Fruit fly (Drosophila melanogaster) Kc167 (cell line): ENCODE results near the gene Sgs5bis.

Source experiments
- Myc ChIP-seq: fragments of >200 bp; optimal IDR thresholded peaks from 2 replicates; lab custom pipeline; 2017; ENCODE audit warnings: missing external identifiers
- Sin3A ChIP-seq: fragments of >200 bp; optimal IDR thresholded peaks from 2 replicates; lab custom pipeline; 2018; ENCODE audit warnings: missing external identifiers
- h ChIP-seq: fragments of >200 bp; optimal IDR thresholded peaks from 3 replicates; lab custom pipeline; 2018; ENCODE audit warnings: missing external identifiers
- insv ChIP-seq: fragments of >200 bp; optimal IDR thresholded peaks from 3 replicates; lab custom pipeline; 2018; ENCODE audit warnings: missing external identifiers
- psq ChIP-seq: fragments of >200 bp; optimal IDR thresholded peaks from 2 replicates; lab custom pipeline; 2017; ENCODE audit warnings: missing external identifiers
- ttk ChIP-seq: sonication (Bioruptor generic); optimal IDR thresholded peaks from 2 replicates; lab custom pipeline; 2017; ENCODE audit warnings: missing external identifiers

Sgs5bis gene

dm6 chr3R:17591831-17592230 is 2.4 kb upstream of the Sgs5bis start:
- TF ChIP-seq insv (no peak), psq (lab: Kevin White, UChicago) (no peak), Myc (no peak), h (lab: Kevin White, UChicago) (no peak), Sin3A (no peak), ttk (no peak)

dm6 chr3R:17593470-17593869 is 716 bp upstream of the Sgs5bis start:
- TF ChIP-seq Myc: no peak
- TF ChIP-seq ttk: no peak
- TF ChIP-seq Sin3A: no peak
- no peak for TF ChIP-seq insv
- no peak for TF ChIP-seq psq (lab: Kevin White, UChicago)
- no peak for TF ChIP-seq h (lab: Kevin White, UChicago)

dm6 chr3R:17595084-17595483 is 898 bp downstream of the Sgs5bis start, which contains the start of gene Sgs5:
TSS of gene Sgs5 (plus strand) at chr3R:17595362.
- TF ChIP-seq Sin3A: no peak
- TF ChIP-seq insv: no peak
- no peak for TF ChIP-seq psq (lab: Kevin White, UChicago)
- TF ChIP-seq h (lab: Kevin White, UChicago): no peak
- TF ChIP-seq ttk: no peak
- TF ChIP-seq Myc: no peak

- TF ChIP-seq h (lab: Kevin White, UChicago) (no peak), insv (no peak), psq (lab: Kevin White, UChicago) (no peak), ttk (no peak), Sin3A (no peak), Myc (no peak)
Measured at dm6 chr3R:17596236-17596635, 2.0 kb downstream of the Sgs5bis start, which contains the start of gene CG7606. TSS of gene CG7606 (plus strand) at chr3R:17596536.

- TF ChIP-seq Myc (no peak), h (lab: Kevin White, UChicago) (no peak), Sin3A (no peak), psq (lab: Kevin White, UChicago) (no peak), insv (no peak), ttk (no peak)
Measured at dm6 chr3R:17599695-17600094, 5.5 kb downstream of the Sgs5bis start.

- TF ChIP-seq h (lab: Kevin White, UChicago) (no peak), ttk (no peak)
Measured at dm6 chr3R:17601866-17602265, 7.7 kb downstream of the Sgs5bis start.

dm6 chr3R:17602974-17603373 is 8.8 kb downstream of the Sgs5bis start:
- TF ChIP-seq ttk: no peak
- TF ChIP-seq Sin3A: no peak
- no peak for TF ChIP-seq Myc
- TF ChIP-seq psq (lab: Kevin White, UChicago): no peak
- TF ChIP-seq insv: no peak
- TF ChIP-seq h (lab: Kevin White, UChicago): no peak

- TF ChIP-seq insv (no peak), psq (lab: Kevin White, UChicago) (no peak), Myc (no peak), ttk (no peak), h (lab: Kevin White, UChicago) (no peak), Sin3A (no peak)
Measured at dm6 chr3R:17603717-17604116, 9.5 kb downstream of the Sgs5bis start.

- TF ChIP-seq h (lab: Kevin White, UChicago): no peak
- no peak for TF ChIP-seq psq (lab: Kevin White, UChicago)
- TF ChIP-seq Myc: no peak
- TF ChIP-seq ttk: no peak
- TF ChIP-seq Sin3A: no peak
- no peak for TF ChIP-seq insv
Measured at dm6 chr3R:17604198-17604879, 10.2 kb downstream of the Sgs5bis start.

dm6 chr3R:17604880-17605667 is 10.9 kb downstream of the Sgs5bis start:
- no peak for TF ChIP-seq h (lab: Kevin White, UChicago)
- no peak for TF ChIP-seq insv

dm6 chr3R:17605872-17606271 is 11.7 kb downstream of the Sgs5bis start, which contains the start of gene sll:
TSS of gene sll (plus strand) at chr3R:17606106.
- TF ChIP-seq Sin3A (no peak), Myc (no peak), insv (no peak), h (lab: Kevin White, UChicago) (no peak), ttk (no peak), psq (lab: Kevin White, UChicago) (no peak)

- TF ChIP-seq h (lab: Kevin White, UChicago): no peak
- no peak for TF ChIP-seq psq (lab: Kevin White, UChicago)
- TF ChIP-seq Sin3A: no peak
- no peak for TF ChIP-seq ttk
Measured at dm6 chr3R:17609059-17609458, 14.9 kb downstream of the Sgs5bis start, which contains the start of gene CG14329. TSS of gene CG14329 (plus strand) at chr3R:17609359.

dm6 chr3R:17611411-17611810 is 17.2 kb downstream of the Sgs5bis start, which contains the start of gene Edg91:
TSS of gene Edg91 (minus strand) at chr3R:17611511.
- no peak for TF ChIP-seq Myc
- TF ChIP-seq psq (lab: Kevin White, UChicago): no peak
